Worm (Caenorhabditis elegans) whole organism, midembryonic: ENCODE data around the gene cyp-29A2.

Experiments
- T22C8.4 ChIP-seq: fragments of 200-800 bp; sonication (Bioruptor generic); IDR thresholded peaks from 2 replicates; pipeline ENCODE4 v1.3.6; 2022; ENCODE audit warnings: missing genetic modification characterization, missing compliant biosample characterization
- flt-1 ChIP-seq: fragments of 200-800 bp; sonication (Bioruptor generic); IDR thresholded peaks from 2 replicates; pipeline ENCODE4 v1.3.6; 2022; ENCODE audit warnings: missing genetic modification characterization, missing compliant biosample characterization
- klf-2 ChIP-seq: fragments of 200-800 bp; sonication (Bioruptor generic); conservative IDR thresholded peaks from 2 replicates; pipeline ENCODE4 v1.3.6; 2022; ENCODE audit warnings: missing genetic modification reagents, missing genetic modification characterization, missing compliant biosample characterization
- tab-1 ChIP-seq: fragments of 200-800 bp; sonication (Bioruptor generic); IDR thresholded peaks from 2 replicates; pipeline ENCODE4 v1.3.6; 2022; ENCODE audit warnings: missing genetic modification characterization, missing compliant biosample characterization

ce11 chrV:11196631-11197258, 20.6 kb upstream of the cyp-29A2 start:
- TF ChIP-seq klf-2 (GFP tag; lab: Robert Waterston, UW) (no peak), flt-1 (GFP tag; lab: Robert Waterston, UW) (no peak), tab-1 (GFP tag; lab: Robert Waterston, UW) (no peak), T22C8.4 (no peak)
